Worm (Caenorhabditis elegans): ENCODE results near the gene sre-19.

Gene sre-19

DNA sequence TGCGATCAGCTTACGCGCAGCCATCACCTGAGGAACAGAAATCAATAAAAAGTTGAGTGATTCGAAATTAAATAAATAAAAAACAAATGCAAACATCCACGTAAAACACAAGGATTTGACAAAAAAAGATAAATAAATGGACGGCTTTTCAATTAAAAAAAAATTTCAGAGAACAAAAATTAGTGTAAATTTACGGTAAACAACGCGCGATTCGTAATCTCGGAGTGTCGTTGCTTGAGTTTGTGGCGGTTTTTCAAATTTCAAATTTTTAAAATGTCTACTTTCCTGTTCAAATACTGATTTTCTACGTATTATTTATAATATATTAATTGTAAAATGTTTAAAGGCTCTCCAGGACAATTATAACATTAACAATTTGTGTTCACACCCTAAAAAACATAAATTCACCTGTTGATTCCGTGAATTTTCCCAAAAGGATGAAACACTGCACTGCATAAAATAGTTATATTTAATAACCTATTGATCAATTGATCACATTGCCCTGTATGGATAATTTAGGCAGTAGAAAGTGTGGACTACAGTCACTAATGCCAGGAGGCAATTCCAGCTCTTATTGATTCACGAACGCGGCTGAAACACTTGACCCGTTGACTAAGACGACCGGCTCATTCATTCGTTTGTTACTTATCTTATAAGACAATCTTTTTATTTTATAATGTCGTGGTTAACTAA is 29.6 kb downstream of the sre-19 start, which contains the start of the genes marb-1 and F35G2.3:
Gene marb-1 (minus strand): TSS at position 27 of the 693 bp plus-strand sequence.
Gene F35G2.3 (plus strand): TSS at position 643 of the 693 bp plus-strand sequence.
- peak; percentile 76 for TF ChIP-seq nhr-47 (tag; optimal IDR thresholded peaks at IDR 0.05)
- TF ChIP-seq nhr-90 (tag; optimal IDR thresholded peaks at IDR 0.05; ENCODE audit: poor library complexity) = peak; percentile 67
- TF ChIP-seq lin-35 (GFP tag; optimal IDR thresholded peaks at IDR 0.05) = peak; percentile 93 to 94
- peak; percentile 68 for TF ChIP-seq lin-39 (tag; optimal IDR thresholded peaks at IDR 0.05)
- peak in 1 of 6 experiments; percentile 21 for TF ChIP-seq elt-3 (tag; optimal IDR thresholded peaks at IDR 0.05)
- TF ChIP-seq ceh-82 (tag; optimal IDR thresholded peaks at IDR 0.05) = peak; percentile 18 to 43 (median 21)
- peak; percentile 14 for TF ChIP-seq mep-1 (tag; optimal IDR thresholded peaks at IDR 0.05)
- peak; percentile 63 to 93 for TF ChIP-seq efl-1 (optimal IDR thresholded peaks at IDR 0.05)
- TF ChIP-seq efl-1 (GFP tag; optimal IDR thresholded peaks at IDR 0.05 in 1 of 2) = peak; percentile 94 to 99
- TF ChIP-seq tbx-2 (tag; optimal IDR thresholded peaks at IDR 0.05) = peak; percentile 74
- no peak for TF ChIP-seq blmp-1 (tag; optimal IDR thresholded peaks at IDR 0.05)
- TF ChIP-seq snu-23 (GFP tag; optimal IDR thresholded peaks at IDR 0.05) = peak; percentile 77
- peak; percentile 69 for TF ChIP-seq nhr-20 (tag; optimal IDR thresholded peaks at IDR 0.05)
- TF ChIP-seq jun-1 (tag; optimal IDR thresholded peaks at IDR 0.05) = peak; percentile 16
- TF ChIP-seq ztf-4 (tag; optimal IDR thresholded peaks at IDR 0.05) = no peak
- peak; percentile 63 for TF ChIP-seq dsc-1 (tag; optimal IDR thresholded peaks at IDR 0.05)
- peak; percentile 81 for TF ChIP-seq nhr-85 (tag)
- TF ChIP-seq F16B12.6 (tag; optimal IDR thresholded peaks at IDR 0.05) = peak; percentile 14
- TF ChIP-seq mef-2 (tag; optimal IDR thresholded peaks at IDR 0.05) = no peak
- no peak for TF ChIP-seq ceh-88 (GFP tag; IDR thresholded peaks at IDR 0.05)
- no peak for TF ChIP-seq pax-3 (tag; optimal IDR thresholded peaks at IDR 0.05)
- TF ChIP-seq lsy-2 (tag; optimal IDR thresholded peaks at IDR 0.05) = peak; percentile 83 to 84
- peak; percentile 35 for TF ChIP-seq egl-13 (tag; optimal IDR thresholded peaks at IDR 0.05)
- TF ChIP-seq nhr-12 (tag; optimal IDR thresholded peaks at IDR 0.05) = no peak
- TF ChIP-seq unc-98 (GFP tag; IDR thresholded peaks at IDR 0.05) = no peak
- TF ChIP-seq lin-13 (GFP tag; optimal IDR thresholded peaks at IDR 0.05) = peak; percentile 24
- TF ChIP-seq ztf-11 (tag; optimal IDR thresholded peaks at IDR 0.05) = no peak
- TF ChIP-seq swsn-7 (tag; optimal IDR thresholded peaks at IDR 0.05) = peak; percentile 65
- no peak for TF ChIP-seq aha-1 (tag; optimal IDR thresholded peaks at IDR 0.05)
- TF ChIP-seq unc-86 (tag; optimal IDR thresholded peaks at IDR 0.05) = peak; percentile 5
- TF ChIP-seq snpc-4 (tag; optimal IDR thresholded peaks at IDR 0.05) = peak; percentile 12
- peak; percentile 68 for TF ChIP-seq xbp-1 (tag; optimal IDR thresholded peaks at IDR 0.05)
- TF ChIP-seq fkh-8 (tag; optimal IDR thresholded peaks at IDR 0.05) = no peak
- TF ChIP-seq lin-14 (GFP tag; optimal IDR thresholded peaks at IDR 0.05) = peak; percentile 64
- peak; percentile 61 for TF ChIP-seq aly-2 (tag; optimal IDR thresholded peaks at IDR 0.05)
- TF ChIP-seq lir-3 (tag; optimal IDR thresholded peaks at IDR 0.05; ENCODE audit: poor library complexity) = no peak
- peak; percentile 60 for TF ChIP-seq isw-1 (GFP tag; IDR thresholded peaks at IDR 0.05)
- no peak for TF ChIP-seq ces-1 (GFP tag; optimal IDR thresholded peaks at IDR 0.05)
- peak; percentile 76 for TF ChIP-seq nhr-71 (tag; optimal IDR thresholded peaks at IDR 0.05)
- TF ChIP-seq irx-1 (tag; optimal IDR thresholded peaks at IDR 0.05) = peak; percentile 55
- TF ChIP-seq dpl-1 (GFP tag; optimal IDR thresholded peaks at IDR 0.05) = peak; percentile 89 to 93 (median 92)
- peak; percentile 69 for TF ChIP-seq lin-15B (tag; optimal IDR thresholded peaks at IDR 0.05)
- peak; percentile 3 for TF ChIP-seq nhr-11 (tag; optimal IDR thresholded peaks at IDR 0.05)
- TF ChIP-seq skn-1 (tag; optimal IDR thresholded peaks at IDR 0.05) = peak; percentile 62
- no peak for TF ChIP-seq mdl-1 (tag; optimal IDR thresholded peaks at IDR 0.05)
- TF ChIP-seq C04F5.9 (tag; optimal IDR thresholded peaks at IDR 0.05) = peak; percentile 33
- peak; percentile 53 for TF ChIP-seq C16A3.4 (tag; optimal IDR thresholded peaks at IDR 0.05)
- TF ChIP-seq rnt-1 (tag; optimal IDR thresholded peaks at IDR 0.05) = peak; percentile 62
- TF ChIP-seq nhr-19 (GFP tag; conservative IDR thresholded peaks at IDR 0.05) = peak; percentile 61
- no peak for TF ChIP-seq zag-1 (tag; optimal IDR thresholded peaks at IDR 0.05)

Data from whole organism, L1 larva.